Worm (Caenorhabditis elegans) whole organism, L1 larva: ENCODE results near the gene sra-6.

ENCODE experiments used
- lin-39 ChIP-seq: fragments of 150-350 bp; optimal IDR thresholded peaks from 2 replicates; lab custom pipeline; 2014; ENCODE audit warnings: missing biosample characterization, missing genetic modification reagents, missing genetic modification characterization
- rnt-1 ChIP-seq: sonication (generic microtip); optimal IDR thresholded peaks from 2 replicates; lab custom pipeline; 2016; ENCODE audit warnings: mild to moderate bottlenecking, missing genetic modification characterization, moderate library complexity, missing compliant biosample characterization

- no peak for TF ChIP-seq rnt-1 (tag; lab: Kevin White, UChicago)
- TF ChIP-seq lin-39 (tag; lab: Kevin White, UChicago): no peak
Observed at ce11 chrII:9596401-9596800, 45.8 kb upstream of the sra-6 start, which contains the start of gene E02H1.6.
